Fruit fly (Drosophila melanogaster) whole organism, wandering third instar larva: ENCODE measurements around the gene Nfs1.
A peak's percentile ranks its signal among the peaks of the same experiment; 100 is the strongest.

ENCODE experiments used
- Abd-B ChIP-seq: fragments of >200 bp; optimal IDR thresholded peaks from 2 replicates; lab custom pipeline; 2017; ENCODE audit warnings: missing biosample characterization, missing genetic modification characterization
- CG32264 ChIP-seq: fragments of 200-800 bp; sonication (Bioruptor generic); optimal IDR thresholded peaks from 2 replicates; lab custom pipeline; 2016; ENCODE audit warnings: missing biosample characterization, missing genetic modification characterization
- CG9705 ChIP-seq: fragments of 200-800 bp; sonication (Bioruptor generic); optimal IDR thresholded peaks from 2 replicates; lab custom pipeline; 2018; ENCODE audit warnings: missing biosample characterization, mild to moderate bottlenecking, missing genetic modification characterization
- CrebA ChIP-seq: fragments of 200-800 bp; sonication (Bioruptor generic); optimal IDR thresholded peaks from 2 replicates; lab custom pipeline; 2016; ENCODE audit warnings: missing biosample characterization, mild to moderate bottlenecking, missing genetic modification characterization, borderline replicate concordance
- Dfd ChIP-seq: fragments of >200 bp; optimal IDR thresholded peaks from 2 replicates; lab custom pipeline; 2017; ENCODE audit warnings: missing biosample characterization, missing genetic modification characterization
- Dif ChIP-seq: fragments of 200-275, 200-300 bp; sonication (Bioruptor generic); optimal IDR thresholded peaks from 2 replicates; lab custom pipeline; 2018; ENCODE audit warnings: missing biosample characterization, missing genetic modification characterization; ENCODE audit not compliant: partially characterized antibody
- GATAd ChIP-seq: sonication (Bioruptor generic); optimal IDR thresholded peaks from 2 replicates; lab custom pipeline; 2016; ENCODE audit warnings: missing biosample characterization, missing genetic modification characterization
- HLH106 ChIP-seq: fragments of 200-800 bp; optimal IDR thresholded peaks from 3 replicates; lab custom pipeline; 2019; ENCODE audit warnings: missing biosample characterization, mild to moderate bottlenecking, missing genetic modification characterization, moderate library complexity
- Hnf4 ChIP-seq: fragments of 200-800 bp; sonication (Bioruptor generic); optimal IDR thresholded peaks from 2 replicates; lab custom pipeline; 2016; ENCODE audit warnings: missing biosample characterization, mild to moderate bottlenecking, missing genetic modification characterization
- Hr78 ChIP-seq: fragments of >200 bp; optimal IDR thresholded peaks from 2 replicates; lab custom pipeline; 2017; ENCODE audit warnings: missing biosample characterization, missing genetic modification characterization
- Hr83 ChIP-seq: fragments of 200-300 bp; sonication (Bioruptor generic); optimal IDR thresholded peaks from 2 replicates; lab custom pipeline; 2016; ENCODE audit warnings: missing biosample characterization, mild to moderate bottlenecking, missing genetic modification characterization, moderate library complexity; ENCODE audit not compliant: poor library complexity, severe bottlenecking
- Jra ChIP-seq: sonication (Bioruptor generic); optimal IDR thresholded peaks from 2 replicates; lab custom pipeline; 2016; ENCODE audit warnings: missing biosample characterization, missing genetic modification characterization
- Mio ChIP-seq: sonication (Bioruptor generic); optimal IDR thresholded peaks from 2 replicates; lab custom pipeline; 2016; ENCODE audit warnings: missing biosample characterization, missing genetic modification characterization
- Myc ChIP-seq: fragments of >200 bp; optimal IDR thresholded peaks from 2 replicates; lab custom pipeline; 2017
- N ChIP-seq: fragments of >200 bp; optimal IDR thresholded peaks from 2 replicates; lab custom pipeline; 2018; ENCODE audit warnings: missing biosample characterization, missing external identifiers, missing genetic modification characterization
- OdsH ChIP-seq: fragments of 200-800 bp; sonication (Bioruptor generic); optimal IDR thresholded peaks from 2 replicates; lab custom pipeline; 2016; ENCODE audit warnings: missing biosample characterization, mild to moderate bottlenecking, missing genetic modification characterization
- Rel ChIP-seq, 2 experiments: fragments of 200-800 bp; sonication (Bioruptor generic) in 1 of 2; optimal IDR thresholded peaks; 2 replicates in 1 of 2; 3 replicates in 1 of 2; lab custom pipeline; 2016 to 2019; ENCODE audit warnings: mild to moderate bottlenecking in 2 of 2, missing biosample characterization in 2 of 2, missing genetic modification characterization in 2 of 2, moderate library complexity in 1 of 2
- Sp1 ChIP-seq: fragments of 200-800 bp; sonication (Bioruptor generic); optimal IDR thresholded peaks from 3 replicates; lab custom pipeline; 2019; ENCODE audit warnings: missing biosample characterization, mild to moderate bottlenecking, missing genetic modification characterization, moderate library complexity
- Vsx2 ChIP-seq: fragments of 200-300, 225-300 bp; sonication (Bioruptor generic); optimal IDR thresholded peaks from 2 replicates; lab custom pipeline; 2018; ENCODE audit warnings: missing biosample characterization, missing genetic modification characterization; ENCODE audit not compliant: partially characterized antibody
- br ChIP-seq: fragments of 200-800 bp; sonication (Bioruptor generic); optimal IDR thresholded peaks from 2 replicates; lab custom pipeline; 2016; ENCODE audit warnings: missing biosample characterization, missing genetic modification characterization
- brk ChIP-seq: fragments of 200-800 bp; sonication (Bioruptor generic); optimal IDR thresholded peaks from 2 replicates; lab custom pipeline; 2016; ENCODE audit warnings: missing biosample characterization, mild to moderate bottlenecking, missing genetic modification characterization
- dl ChIP-seq, 2 experiments: fragments of 175-275, 200-275 bp in 1 of 2; fragments of 200-275 bp in 1 of 2; sonication (Bioruptor generic); optimal IDR thresholded peaks; lab custom pipeline; 2018; ENCODE audit warnings: mild to moderate bottlenecking in 2 of 2, missing biosample characterization in 2 of 2, missing genetic modification characterization in 2 of 2, moderate library complexity in 2 of 2; ENCODE audit not compliant: partially characterized antibody in 2 of 2, insufficient read depth in 1 of 2
- dmrt93B ChIP-seq: fragments of 200-800 bp; sonication (Bioruptor generic); optimal IDR thresholded peaks from 2 replicates; lab custom pipeline; 2018; ENCODE audit warnings: missing biosample characterization, mild to moderate bottlenecking, missing genetic modification characterization
- dsf ChIP-seq: sonication (Bioruptor generic); optimal IDR thresholded peaks from 2 replicates; lab custom pipeline; 2016; ENCODE audit warnings: missing biosample characterization, missing genetic modification characterization, borderline replicate concordance
- ey ChIP-seq: fragments of 200-800 bp; sonication (Bioruptor generic); optimal IDR thresholded peaks from 2 replicates; lab custom pipeline; 2016; ENCODE audit warnings: missing biosample characterization, missing genetic modification characterization
- foxo ChIP-seq, 2 experiments: fragments of 200-800 bp; sonication (Bioruptor generic); optimal IDR thresholded peaks; 2 replicates in 1 of 2; 3 replicates in 1 of 2; lab custom pipeline; 2016 to 2017; ENCODE audit warnings: missing biosample characterization in 2 of 2, missing genetic modification characterization in 2 of 2
- fru ChIP-seq: fragments of 200-800 bp; sonication (Bioruptor generic); optimal IDR thresholded peaks from 3 replicates; lab custom pipeline; 2016; ENCODE audit warnings: missing biosample characterization, mild to moderate bottlenecking, missing genetic modification characterization
- h ChIP-seq: fragments of 200-800 bp; sonication (Bioruptor generic); optimal IDR thresholded peaks from 3 replicates; lab custom pipeline; 2016; ENCODE audit warnings: missing biosample characterization, mild to moderate bottlenecking, missing genetic modification characterization
- jim ChIP-seq: fragments of 175-275, 200-325 bp; sonication (Bioruptor generic); optimal IDR thresholded peaks from 2 replicates; lab custom pipeline; 2016; ENCODE audit warnings: missing biosample characterization, mild to moderate bottlenecking, missing genetic modification characterization
- lola ChIP-seq: fragments of >200 bp; optimal IDR thresholded peaks from 2 replicates; lab custom pipeline; 2017; ENCODE audit warnings: missing biosample characterization, missing genetic modification characterization
- pan ChIP-seq: fragments of >200 bp; optimal IDR thresholded peaks from 2 replicates; lab custom pipeline; 2017
- psq ChIP-seq: fragments of 200-800 bp; sonication (Bioruptor generic); optimal IDR thresholded peaks from 3 replicates; lab custom pipeline; 2017; ENCODE audit warnings: missing biosample characterization, mild to moderate bottlenecking, missing genetic modification characterization, moderate library complexity
- rgr ChIP-seq: fragments of 200-800 bp; sonication (Bioruptor generic); optimal IDR thresholded peaks from 3 replicates; lab custom pipeline; 2016; ENCODE audit warnings: missing biosample characterization, mild to moderate bottlenecking, missing genetic modification characterization
- sage ChIP-seq: fragments of 200-800 bp; sonication (Bioruptor generic); optimal IDR thresholded peaks from 2 replicates; lab custom pipeline; 2016; ENCODE audit warnings: missing biosample characterization, mild to moderate bottlenecking, missing genetic modification characterization
- sv ChIP-seq: fragments of 200-800 bp; sonication (Bioruptor generic); optimal IDR thresholded peaks from 3 replicates; lab custom pipeline; 2016; ENCODE audit warnings: missing biosample characterization, missing genetic modification characterization
- tai ChIP-seq: sonication (Bioruptor generic); optimal IDR thresholded peaks from 2 replicates; lab custom pipeline; 2016; ENCODE audit warnings: missing biosample characterization, missing genetic modification characterization
- usp ChIP-seq: fragments of >200 bp; optimal IDR thresholded peaks from 2 replicates; lab custom pipeline; 2017; ENCODE audit warnings: missing biosample characterization, missing genetic modification characterization
- woc ChIP-seq: sonication (Bioruptor generic); optimal IDR thresholded peaks from 2 replicates; lab custom pipeline; 2016; ENCODE audit warnings: missing biosample characterization, mild to moderate bottlenecking, missing genetic modification characterization

The Nfs1 gene

dm6 chr2L:12005436-12006396 is 6.3 kb downstream of the Nfs1 start:
- TF ChIP-seq foxo (GFP tag; optimal IDR thresholded peaks at IDR 0.05; lab: Kevin White, UChicago), result no peak
- TF ChIP-seq CG32264, result no peak
- TF ChIP-seq Rel (GFP tag; optimal IDR thresholded peaks at IDR 0.05; lab: Kevin White, UChicago), result no peak
- peak; percentile 100 for TF ChIP-seq Rel (tag; optimal IDR thresholded peaks at IDR 0.05; lab: Kevin White, UChicago)
- peak; percentile 59 for TF ChIP-seq br (GFP tag; lab: Kevin White, UChicago)
- TF ChIP-seq psq (GFP tag; lab: Kevin White, UChicago), result peak; percentile 5
- TF ChIP-seq h (GFP tag; lab: Kevin White, UChicago), result no peak
- no peak for TF ChIP-seq Dif (GFP tag; lab: Kevin White, UChicago)
- TF ChIP-seq dl (GFP tag; optimal IDR thresholded peaks at IDR 0.05; lab: Kevin White, UChicago; ENCODE audit: insufficient read depth in 1 of 2, partially characterized antibody in 2 of 2), result peak; percentile 59 to 62
- no peak for TF ChIP-seq Vsx2 (GFP tag; lab: Kevin White, UChicago)
- TF ChIP-seq brk (GFP tag; lab: Kevin White, UChicago), result no peak
- TF ChIP-seq HLH106 (tag; lab: Kevin White, UChicago), result no peak
- TF ChIP-seq GATAd, result no peak
- no peak for TF ChIP-seq jim (GFP tag; lab: Kevin White, UChicago)
- TF ChIP-seq Sp1 (GFP tag; lab: Kevin White, UChicago), result peak; percentile 27
- TF ChIP-seq Abd-B, result no peak
- peak; percentile 40 for TF ChIP-seq Jra (GFP tag; lab: Kevin White, UChicago)
- TF ChIP-seq tai (GFP tag; lab: Kevin White, UChicago), result no peak
- TF ChIP-seq sv (GFP tag; lab: Kevin White, UChicago), result no peak
- TF ChIP-seq fru (GFP tag; lab: Kevin White, UChicago), result peak; percentile 23
- TF ChIP-seq OdsH (GFP tag; lab: Kevin White, UChicago), result no peak
- no peak for TF ChIP-seq Hr78 (GFP tag; lab: Kevin White, UChicago)
- TF ChIP-seq CrebA (GFP tag; lab: Kevin White, UChicago), result no peak
- no peak for TF ChIP-seq lola
- peak; percentile 1 for TF ChIP-seq rgr (GFP tag; lab: Kevin White, UChicago)
- TF ChIP-seq dmrt93B (GFP tag; lab: Kevin White, UChicago), result no peak
- TF ChIP-seq dsf (GFP tag; lab: Kevin White, UChicago), result no peak
- no peak for TF ChIP-seq Mio (GFP tag; lab: Kevin White, UChicago)
- TF ChIP-seq pan (lab: Kevin White, UChicago), result no peak
- TF ChIP-seq Myc (lab: Kevin White, UChicago), result no peak
- TF ChIP-seq woc, result no peak
- no peak for TF ChIP-seq Hr83 (GFP tag; lab: Kevin White, UChicago)
- no peak for TF ChIP-seq usp (GFP tag; lab: Kevin White, UChicago)
- TF ChIP-seq ey (GFP tag; lab: Kevin White, UChicago), result no peak
- peak; percentile 53 for TF ChIP-seq sage
- no peak for TF ChIP-seq N (GFP tag; lab: Kevin White, UChicago)
- TF ChIP-seq CG9705 (GFP tag; lab: Kevin White, UChicago), result no peak
- no peak for TF ChIP-seq Hnf4 (GFP tag; lab: Kevin White, UChicago)
- no peak for TF ChIP-seq Dfd (GFP tag; lab: Kevin White, UChicago)
